Worm (Caenorhabditis elegans) whole organism, early embryonic: ENCODE data around the gene bra-1.

Experiments used
- ama-1 ChIP-seq: fragments of 150-350 bp; optimal IDR thresholded peaks from 2 replicates; lab custom pipeline; 2014
- tbx-37 ChIP-seq: fragments of 200-800 bp; sonication (Bioruptor generic); conservative IDR thresholded peaks from 2 replicates; pipeline ENCODE4 v1.3.6; 2022; ENCODE audit warnings: missing genetic modification reagents, missing genetic modification characterization, missing compliant biosample characterization
- tra-4 ChIP-seq: sonication (generic microtip); optimal IDR thresholded peaks from 2 replicates; lab custom pipeline; 2017; ENCODE audit warnings: missing genetic modification characterization, missing compliant biosample characterization

DNA sequence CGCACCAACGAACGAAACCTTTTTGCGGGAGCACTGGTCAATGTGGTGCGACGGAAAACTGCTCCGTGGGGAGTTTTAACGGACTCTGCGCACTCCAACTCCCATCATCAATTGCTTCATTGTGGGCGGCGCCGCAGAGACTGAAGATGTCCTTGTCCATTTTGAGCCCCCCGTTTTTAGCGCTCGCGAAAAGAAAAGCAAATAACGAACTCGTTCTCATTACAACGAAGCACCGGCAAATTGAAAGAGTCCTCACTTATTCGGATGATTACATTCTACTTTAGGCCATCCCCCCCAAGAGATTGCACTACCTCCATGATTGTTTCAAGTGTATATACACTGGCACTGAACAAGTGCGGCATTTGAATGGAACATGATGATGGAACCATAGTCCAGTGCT, 48.5 kb downstream of the bra-1 start, which contains the start of gene acr-9:
- no peak for TF ChIP-seq tra-4 (tag; lab: Kevin White, UChicago)
- no peak for TF ChIP-seq tbx-37 (GFP tag; lab: Robert Waterston, UW)
- no peak for TF ChIP-seq ama-1
